Worm (Caenorhabditis elegans) whole organism, L1 larva: ENCODE results near the gene Y57G11C.31.

ENCODE experiments used
- C04F5.9 ChIP-seq: sonication (generic microtip); optimal IDR thresholded peaks from 2 replicates; lab custom pipeline; 2016; ENCODE audit warnings: missing genetic modification characterization, missing compliant biosample characterization
- aly-2 ChIP-seq: fragments of 150-350 bp; optimal IDR thresholded peaks from 2 replicates; lab custom pipeline; 2014; ENCODE audit warnings: missing biosample characterization, missing genetic modification characterization
- ceh-90 ChIP-seq: sonication (generic microtip); optimal IDR thresholded peaks from 2 replicates; lab custom pipeline; 2016; ENCODE audit warnings: missing genetic modification characterization, missing compliant biosample characterization
- ces-1 ChIP-seq: fragments of 150-350 bp; optimal IDR thresholded peaks from 2 replicates; lab custom pipeline; 2014; ENCODE audit warnings: missing biosample characterization, missing genetic modification reagents, missing genetic modification characterization
- dsc-1 ChIP-seq: sonication (generic microtip); optimal IDR thresholded peaks from 2 replicates; lab custom pipeline; 2016; ENCODE audit warnings: mild to moderate bottlenecking, missing genetic modification characterization, missing compliant biosample characterization
- egl-27 ChIP-seq, 2 experiments: fragments of 150-350 bp in 1 of 2; sonication (generic microtip); optimal IDR thresholded peaks; 3 replicates each; lab custom pipeline; 2017 to 2018; ENCODE audit warnings: missing biosample characterization in 2 of 2, missing genetic modification characterization in 2 of 2, missing genetic modification reagents in 2 of 2
- elt-2 ChIP-seq: sonication (generic microtip); optimal IDR thresholded peaks from 2 replicates; lab custom pipeline; 2016; ENCODE audit warnings: missing genetic modification characterization, mild to moderate bottlenecking, inconsistent platforms, missing compliant biosample characterization, missing genetic modification reagents
- elt-3 ChIP-seq, 6 experiments: fragments of 150-350 bp in 1 of 6; sonication (generic microtip); optimal IDR thresholded peaks; 2 replicates each; lab custom pipeline; 2017 to 2018; ENCODE audit warnings: missing biosample characterization in 6 of 6, missing genetic modification characterization in 6 of 6, inconsistent platforms in 1 of 6
- fos-1 ChIP-seq: fragments of 150-350 bp; optimal IDR thresholded peaks from 2 replicates; lab custom pipeline; 2014; ENCODE audit warnings: missing biosample characterization, missing genetic modification characterization
- hlh-4 ChIP-seq: sonication (generic microtip); optimal IDR thresholded peaks from 2 replicates; lab custom pipeline; 2016; ENCODE audit warnings: mild to moderate bottlenecking, missing genetic modification characterization, missing compliant biosample characterization
- hpl-2 ChIP-seq: fragments of 150-350 bp; optimal IDR thresholded peaks from 2 replicates; lab custom pipeline; 2014; ENCODE audit warnings: missing biosample characterization, missing genetic modification reagents, missing genetic modification characterization
- isw-1 ChIP-seq: fragments of 200-800 bp; sonication (Bioruptor generic); IDR thresholded peaks from 2 replicates; pipeline ENCODE4 v1.3.6; 2022; ENCODE audit warnings: missing genetic modification characterization, missing compliant biosample characterization
- lin-15B ChIP-seq: fragments of 150-350 bp; sonication (generic microtip); optimal IDR thresholded peaks from 3 replicates; lab custom pipeline; 2014; ENCODE audit warnings: missing biosample characterization, missing genetic modification characterization
- lin-35 ChIP-seq, 2 experiments: fragments of 150-350 bp; optimal IDR thresholded peaks; 2 replicates each; lab custom pipeline; 2014; ENCODE audit warnings: missing biosample characterization in 2 of 2, missing genetic modification characterization in 2 of 2, missing genetic modification reagents in 2 of 2
- lsy-2 ChIP-seq, 2 experiments: fragments of 150-350 bp; optimal IDR thresholded peaks; 2 replicates each; lab custom pipeline; 2014; ENCODE audit warnings: missing biosample characterization in 2 of 2, missing genetic modification characterization in 2 of 2
- mef-2 ChIP-seq: fragments of 150-350 bp; optimal IDR thresholded peaks from 2 replicates; lab custom pipeline; 2014; ENCODE audit warnings: missing biosample characterization, missing genetic modification characterization
- mep-1 ChIP-seq: fragments of 150-350 bp; optimal IDR thresholded peaks from 2 replicates; lab custom pipeline; 2014; ENCODE audit warnings: missing biosample characterization, missing genetic modification characterization
- nhr-11 ChIP-seq: fragments of 150-350 bp; optimal IDR thresholded peaks from 2 replicates; lab custom pipeline; 2014; ENCODE audit warnings: missing biosample characterization, missing genetic modification characterization
- nhr-19 ChIP-seq: fragments of 200-800 bp; sonication (Bioruptor generic); conservative IDR thresholded peaks from 2 replicates; pipeline ENCODE4 v1.3.6; 2022; ENCODE audit warnings: missing genetic modification characterization, missing compliant biosample characterization
- nhr-76 ChIP-seq: sonication (generic microtip); optimal IDR thresholded peaks from 2 replicates; lab custom pipeline; 2017; ENCODE audit warnings: missing biosample characterization, missing genetic modification characterization
- nhr-90 ChIP-seq: sonication (generic microtip); optimal IDR thresholded peaks from 2 replicates; lab custom pipeline; 2016; ENCODE audit warnings: mild to moderate bottlenecking, missing genetic modification characterization, missing compliant biosample characterization; ENCODE audit not compliant: poor library complexity
- pax-3 ChIP-seq: fragments of 200-800 bp; sonication (Bioruptor generic); optimal IDR thresholded peaks from 2 replicates; lab custom pipeline; 2018; ENCODE audit warnings: mild to moderate bottlenecking, missing genetic modification characterization, moderate library complexity, missing compliant biosample characterization
- sptf-1 ChIP-seq: fragments of 150-350 bp; optimal IDR thresholded peaks from 2 replicates; lab custom pipeline; 2014; ENCODE audit warnings: missing biosample characterization, missing genetic modification characterization
- sup-37 ChIP-seq: fragments of 200-800 bp; sonication (Bioruptor generic); optimal IDR thresholded peaks from 2 replicates; lab custom pipeline; 2018; ENCODE audit warnings: mild to moderate bottlenecking, missing genetic modification characterization, missing compliant biosample characterization
- unc-62 ChIP-seq: fragments of 150-350 bp; optimal IDR thresholded peaks from 2 replicates; lab custom pipeline; 2014; ENCODE audit warnings: missing biosample characterization, missing genetic modification reagents, missing genetic modification characterization
- vab-15 ChIP-seq: sonication (generic microtip); optimal IDR thresholded peaks from 2 replicates; lab custom pipeline; 2017; ENCODE audit warnings: missing genotype, mild to moderate bottlenecking, missing genetic modification characterization, missing compliant biosample characterization
- zag-1 ChIP-seq: fragments of 150-350 bp; optimal IDR thresholded peaks from 2 replicates; lab custom pipeline; 2014; ENCODE audit warnings: missing biosample characterization, missing genetic modification characterization
- ztf-11 ChIP-seq, 2 experiments: sonication (generic microtip); optimal IDR thresholded peaks; 2 replicates each; lab custom pipeline; 2016 to 2017; ENCODE audit warnings: missing genetic modification characterization in 2 of 2, missing biosample characterization in 1 of 2, missing compliant biosample characterization in 1 of 2
- ztf-4 ChIP-seq: fragments of 150-350 bp; optimal IDR thresholded peaks from 2 replicates; lab custom pipeline; 2014; ENCODE audit warnings: missing biosample characterization, missing genetic modification characterization

Y57G11C.31 gene

DNA sequence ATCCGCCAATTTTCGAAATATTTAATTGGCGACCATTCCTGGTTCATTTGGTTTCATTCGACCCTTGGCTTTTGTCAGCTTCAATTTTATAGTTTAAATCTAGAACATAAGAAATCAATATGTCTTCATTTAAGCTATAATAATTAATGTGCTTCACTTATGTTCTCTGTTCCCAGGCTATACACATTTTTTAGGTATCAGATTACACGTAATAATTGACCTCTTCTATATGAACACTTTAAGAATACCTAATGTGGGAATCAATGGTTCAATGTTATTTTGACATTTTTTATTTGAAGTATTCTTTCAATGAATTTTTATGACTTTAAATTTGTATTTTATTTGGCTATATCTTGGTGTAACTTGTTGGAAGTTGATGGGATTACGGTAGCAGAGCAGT is 32.1 kb downstream of the Y57G11C.31 start, which contains the start of gene lgc-7:
TSS of gene lgc-7 (plus strand) at position 301 of the 400 bp plus-strand sequence.
- TF ChIP-seq aly-2 (tag; lab: Kevin White, UChicago) (no peak), unc-62 (GFP tag; lab: Kevin White, UChicago) (no peak), sup-37 (GFP tag; lab: Kevin White, UChicago) (no peak), elt-2 (tag; lab: Kevin White, UChicago) (no peak), dsc-1 (tag; lab: Kevin White, UChicago) (no peak), ztf-4 (no peak), egl-27 (tag; optimal IDR thresholded peaks at IDR 0.05; lab: Kevin White, UChicago) (no peak), vab-15 (tag; lab: Kevin White, UChicago) (no peak), lsy-2 (tag; optimal IDR thresholded peaks at IDR 0.05; lab: Kevin White, UChicago) (no peak), sptf-1 (tag; lab: Kevin White, UChicago) (no peak), lin-15B (no peak), zag-1 (tag; lab: Kevin White, UChicago) (no peak), hlh-4 (tag; lab: Kevin White, UChicago) (no peak), elt-3 (tag; optimal IDR thresholded peaks at IDR 0.05; lab: Kevin White, UChicago) (no peak)
- TF ChIP-seq, all 84 proteins: peak for 0

DNA sequence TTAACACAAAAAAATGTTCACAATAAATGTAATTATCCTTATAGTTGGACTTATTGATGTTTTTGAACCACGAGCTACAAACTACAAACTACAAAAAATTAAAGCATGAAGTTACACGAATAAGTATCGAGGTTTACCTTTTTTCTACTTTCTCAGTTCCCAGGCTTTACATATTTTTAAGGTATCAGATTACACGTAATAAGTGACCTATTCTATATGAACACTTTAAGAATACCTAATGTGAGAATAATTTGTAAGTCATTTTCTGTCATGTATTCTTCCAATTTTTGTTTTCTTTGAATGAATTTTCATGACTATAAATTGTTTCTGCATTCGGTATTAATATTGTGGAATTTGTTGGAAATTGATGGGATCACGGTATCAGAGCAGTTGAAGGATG is 38.3 kb downstream of the Y57G11C.31 start, which contains the start of gene lgc-8:
TSS of gene lgc-8 (plus strand) at position 301 of the 400 bp plus-strand sequence.
- TF ChIP-seq fos-1 (tag; lab: Kevin White, UChicago) (no peak), lin-35 (GFP tag; optimal IDR thresholded peaks at IDR 0.05; lab: Kevin White, UChicago) (no peak)

DNA sequence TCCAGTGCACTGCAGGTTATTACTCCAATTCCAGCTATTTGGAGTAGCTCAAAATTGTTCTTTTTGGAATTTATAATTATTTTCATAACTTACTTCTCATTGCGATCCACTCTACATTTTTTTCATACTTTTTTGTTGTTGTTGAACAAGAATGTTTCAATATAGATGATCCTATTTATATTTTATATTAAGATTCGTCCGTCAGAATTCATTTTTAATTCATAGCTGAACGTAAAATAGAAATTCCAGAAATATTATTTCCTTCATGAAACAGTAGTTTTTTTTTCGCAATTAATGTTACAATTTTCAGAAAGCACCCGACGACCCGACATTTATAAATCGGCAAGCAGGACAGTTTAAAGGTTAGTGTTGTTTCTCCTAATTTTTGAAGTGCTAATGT is 51.1 kb downstream of the Y57G11C.31 start, which contains the start of gene Y57G11C.42:
TSS of gene Y57G11C.42 (plus strand) at position 301 of the 400 bp plus-strand sequence.
- TF ChIP-seq nhr-76 (tag; lab: Kevin White, UChicago), result no peak
- no peak for TF ChIP-seq isw-1 (GFP tag; lab: Robert Waterston, UW)
- TF ChIP-seq nhr-19 (GFP tag; lab: Robert Waterston, UW), result no peak
- TF ChIP-seq C04F5.9 (tag; lab: Kevin White, UChicago), result no peak
- TF ChIP-seq hpl-2, result no peak
- TF ChIP-seq ceh-90 (tag; lab: Kevin White, UChicago), result no peak
- no peak for TF ChIP-seq elt-2 (tag; lab: Kevin White, UChicago)
- TF ChIP-seq, all 84 proteins: peak for 0

DNA sequence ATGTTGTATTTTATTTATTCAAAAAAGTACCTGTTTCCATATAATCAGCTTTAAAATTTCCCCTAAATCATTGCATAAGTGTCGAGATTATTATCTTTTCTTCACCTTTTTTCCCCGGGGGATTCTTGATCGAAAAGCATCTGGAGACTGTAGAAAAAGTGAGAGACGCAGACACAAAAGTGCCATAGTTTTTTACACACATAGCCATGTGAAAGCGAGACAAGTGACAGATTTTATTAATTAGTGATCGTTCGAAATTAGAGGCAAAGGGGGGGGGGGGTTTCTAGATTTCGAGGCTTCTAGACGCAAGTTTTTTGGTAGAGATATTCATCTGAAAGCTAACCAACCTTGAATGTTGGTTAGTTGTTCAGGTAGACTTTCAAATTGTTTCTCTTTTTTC is 52.1 kb downstream of the Y57G11C.31 start:
- no peak for TF ChIP-seq pax-3 (tag; lab: Kevin White, UChicago)
- TF ChIP-seq nhr-11 (tag; lab: Kevin White, UChicago), result no peak
- no peak for TF ChIP-seq ces-1 (GFP tag; lab: Kevin White, UChicago)
- no peak for TF ChIP-seq nhr-90 (tag; lab: Kevin White, UChicago)
- no peak for TF ChIP-seq mef-2
- no peak for TF ChIP-seq ztf-11 (tag; optimal IDR thresholded peaks at IDR 0.05; lab: Kevin White, UChicago)
- TF ChIP-seq lsy-2 (tag; optimal IDR thresholded peaks at IDR 0.05; lab: Kevin White, UChicago), result no peak
- no peak for TF ChIP-seq mep-1 (tag; lab: Kevin White, UChicago)
- TF ChIP-seq unc-62 (GFP tag; lab: Kevin White, UChicago), result no peak
- no peak for TF ChIP-seq egl-27 (tag; optimal IDR thresholded peaks at IDR 0.05; lab: Kevin White, UChicago)
- no peak for TF ChIP-seq C04F5.9 (tag; lab: Kevin White, UChicago)
